Worm (Caenorhabditis elegans) whole organism, mixed stage, embryonic: ENCODE measurements around the gene K08E4.8.

Experiments
- ces-1 ChIP-seq: fragments of 150-350 bp; optimal IDR thresholded peaks from 2 replicates; lab custom pipeline; 2014; ENCODE audit warnings: missing biosample characterization, missing genetic modification reagents, missing genetic modification characterization
- lin-13 ChIP-seq: fragments of 150-350 bp; optimal IDR thresholded peaks from 2 replicates; lab custom pipeline; 2014; ENCODE audit warnings: missing biosample characterization, missing genetic modification characterization
- nhr-12 ChIP-seq: fragments of 150-350 bp; optimal IDR thresholded peaks from 2 replicates; lab custom pipeline; 2014; ENCODE audit warnings: missing biosample characterization, missing genetic modification characterization
- nhr-237 ChIP-seq: fragments of 150-350 bp; optimal IDR thresholded peaks from 2 replicates; lab custom pipeline; 2014; ENCODE audit warnings: missing biosample characterization, missing genetic modification characterization
- sem-2 ChIP-seq: fragments of 200-800 bp; sonication (Bioruptor generic); optimal IDR thresholded peaks from 2 replicates; lab custom pipeline; 2018; ENCODE audit warnings: mild to moderate bottlenecking, missing genetic modification characterization, missing compliant biosample characterization

DNA sequence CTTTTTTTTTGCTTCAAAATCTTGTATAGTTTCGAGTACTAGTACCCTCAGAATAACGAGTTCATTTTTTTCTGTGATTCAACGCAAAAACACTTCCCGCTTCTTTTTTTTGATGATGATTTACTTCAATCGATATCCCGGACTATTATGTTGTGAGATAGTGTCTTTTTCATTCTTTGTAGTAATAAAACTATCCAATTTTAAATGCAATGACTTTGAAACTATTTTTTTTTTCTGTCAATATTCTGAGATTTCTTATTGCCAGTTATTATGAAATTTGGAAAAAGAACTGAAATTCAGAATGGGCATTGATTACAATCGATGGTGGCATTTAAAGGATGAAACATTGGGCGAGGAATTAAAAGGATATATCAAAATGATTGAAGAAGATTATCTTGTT, 44.4 kb upstream of the K08E4.8 start, which contains the start of gene M18.3:
- TF ChIP-seq lin-13 (tag; lab: Kevin White, UChicago): no peak
- no peak for TF ChIP-seq nhr-12 (tag; lab: Kevin White, UChicago)
- no peak for TF ChIP-seq ces-1 (GFP tag; lab: Kevin White, UChicago)
- no peak for TF ChIP-seq sem-2 (GFP tag; lab: Kevin White, UChicago)
- TF ChIP-seq nhr-237 (tag; lab: Kevin White, UChicago): no peak
